Fruit fly (Drosophila melanogaster) whole organism, embryonic: ENCODE data around the gene COX7AL.

Experiments used
- Abd-B ChIP-seq: fragments of 200-800 bp; sonication (Bioruptor generic); optimal IDR thresholded peaks from 2 replicates; lab custom pipeline; 2018; ENCODE audit warnings: missing biosample characterization, mild to moderate bottlenecking, missing genetic modification characterization, moderate library complexity
- Atf-2 ChIP-seq: fragments of 200-800 bp; sonication (Bioruptor generic); optimal IDR thresholded peaks from 2 replicates; lab custom pipeline; 2016; ENCODE audit warnings: missing biosample characterization, missing genetic modification characterization
- CG10209 ChIP-seq: fragments of 200-800 bp; sonication (Bioruptor generic); optimal IDR thresholded peaks from 3 replicates; lab custom pipeline; 2017; ENCODE audit warnings: missing biosample characterization, mild to moderate bottlenecking, missing genetic modification characterization, missing genetic modification reagents
- CG11085 ChIP-seq: fragments of 200-800 bp; sonication (Bioruptor generic); IDR thresholded peaks from 2 replicates; pipeline ENCODE4 v1.3.6; 2022; ENCODE audit warnings: missing biosample characterization, missing genetic modification characterization
- CG12942 ChIP-seq: fragments of 200-800 bp; sonication (Bioruptor generic); optimal IDR thresholded peaks from 3 replicates; lab custom pipeline; 2016; ENCODE audit warnings: missing biosample characterization, missing genetic modification characterization
- CG13287 ChIP-seq: fragments of 200-800 bp; sonication (Bioruptor generic); IDR thresholded peaks from 2 replicates; pipeline ENCODE4 v1.3.6; 2022; ENCODE audit warnings: missing biosample characterization, missing genetic modification characterization; ENCODE audit not compliant: partially characterized antibody
- CG13624 ChIP-seq: fragments of 200-800 bp; sonication (Bioruptor generic); optimal IDR thresholded peaks from 2 replicates; lab custom pipeline; 2016; ENCODE audit warnings: missing biosample characterization, missing genetic modification characterization
- CG13894 ChIP-seq: fragments of 200-800 bp; sonication (Bioruptor generic); optimal IDR thresholded peaks from 3 replicates; lab custom pipeline; 2018; ENCODE audit warnings: missing biosample characterization, mild to moderate bottlenecking, missing genetic modification characterization, moderate library complexity
- CG18764 ChIP-seq: fragments of 200-800 bp; sonication (Bioruptor generic); optimal IDR thresholded peaks from 3 replicates; lab custom pipeline; 2016; ENCODE audit warnings: missing biosample characterization, missing genetic modification characterization
- CG43689 ChIP-seq: fragments of 200-800 bp; sonication (Bioruptor generic); IDR thresholded peaks from 2 replicates; pipeline ENCODE4 v1.3.6; 2022; ENCODE audit warnings: missing biosample characterization, missing genetic modification characterization
- CG4424 ChIP-seq: fragments of 200-800 bp; sonication (Bioruptor generic); optimal IDR thresholded peaks from 3 replicates; lab custom pipeline; 2016; ENCODE audit warnings: missing biosample characterization, missing genetic modification characterization
- CG4730 ChIP-seq: fragments of 200-800 bp; sonication (Bioruptor generic); IDR thresholded peaks from 2 replicates; pipeline ENCODE4 v1.3.6; 2022; ENCODE audit warnings: missing biosample characterization, missing genetic modification characterization
- CG5180 ChIP-seq: fragments of 200-800 bp; sonication (Bioruptor generic); optimal IDR thresholded peaks from 3 replicates; lab custom pipeline; 2017; ENCODE audit warnings: missing biosample characterization, missing genetic modification characterization, mild to moderate bottlenecking, moderate library complexity, missing genetic modification reagents
- CG5245 ChIP-seq: fragments of 200-800 bp; sonication (Bioruptor generic); optimal IDR thresholded peaks from 3 replicates; lab custom pipeline; 2016; ENCODE audit warnings: missing biosample characterization, missing genetic modification characterization
- CG7987 ChIP-seq: fragments of 200-800 bp; sonication (Bioruptor generic); optimal IDR thresholded peaks from 2 replicates; lab custom pipeline; 2018; ENCODE audit warnings: missing biosample characterization, mild to moderate bottlenecking, missing genetic modification characterization, moderate library complexity
- CG8388 ChIP-seq: fragments of 200-800 bp; sonication (Bioruptor generic); optimal IDR thresholded peaks from 2 replicates; lab custom pipeline; 2019; ENCODE audit warnings: missing biosample characterization, mild to moderate bottlenecking, missing genetic modification characterization, moderate library complexity
- CG9609 ChIP-seq: fragments of 200-800 bp; sonication (Bioruptor generic); optimal IDR thresholded peaks from 3 replicates; lab custom pipeline; 2016; ENCODE audit warnings: missing biosample characterization, missing genetic modification characterization
- CG9727 ChIP-seq: fragments of 200-800 bp; sonication (Bioruptor generic); optimal IDR thresholded peaks from 3 replicates; lab custom pipeline; 2017; ENCODE audit warnings: missing biosample characterization, mild to moderate bottlenecking, missing genetic modification characterization
- CG9817 ChIP-seq: fragments of 200-800 bp; sonication (Bioruptor generic); optimal IDR thresholded peaks from 2 replicates; lab custom pipeline; 2018; ENCODE audit warnings: missing biosample characterization, mild to moderate bottlenecking, missing genetic modification characterization, moderate library complexity
- Chrac-16 ChIP-seq: fragments of 200-800 bp; sonication (Bioruptor generic); optimal IDR thresholded peaks from 3 replicates; lab custom pipeline; 2016; ENCODE audit warnings: missing biosample characterization, missing genetic modification characterization
- D ChIP-seq, 2 experiments: fragments of 200-800 bp in 1 of 2; fragments of >200 bp in 1 of 2; sonication (Bioruptor generic) in 1 of 2; optimal IDR thresholded peaks; 2 replicates in 1 of 2; 3 replicates in 1 of 2; lab custom pipeline; 2017; ENCODE audit warnings: mild to moderate bottlenecking in 1 of 2, missing biosample characterization in 1 of 2, missing genetic modification characterization in 1 of 2, missing genetic modification reagents in 1 of 2
- Dfd ChIP-seq, 2 experiments: fragments of >200 bp; optimal IDR thresholded peaks; 2 replicates each; lab custom pipeline; 2017; ENCODE audit warnings: missing biosample characterization in 2 of 2, missing genetic modification characterization in 2 of 2
- Dref ChIP-seq: fragments of 200-800 bp; sonication (Bioruptor generic); IDR thresholded peaks from 2 replicates; pipeline ENCODE4 v1.3.6; 2022; ENCODE audit warnings: missing biosample characterization, missing genetic modification characterization
- Mrtf ChIP-seq: fragments of 200-800 bp; sonication (Bioruptor generic); IDR thresholded peaks from 3 replicates; pipeline ENCODE4 v1.3.6; 2022; ENCODE audit warnings: missing biosample characterization, missing genetic modification characterization
- Oli ChIP-seq: fragments of 200-800 bp; sonication (Bioruptor generic); optimal IDR thresholded peaks from 2 replicates; lab custom pipeline; 2018; ENCODE audit warnings: missing biosample characterization, mild to moderate bottlenecking, missing genetic modification characterization, moderate library complexity
- Optix ChIP-seq: fragments of 200-800 bp; sonication (Bioruptor generic); IDR thresholded peaks from 3 replicates; pipeline ENCODE4 v1.3.6; 2022; ENCODE audit warnings: missing biosample characterization, missing genetic modification characterization
- Spps ChIP-seq: fragments of 200-800 bp; sonication (Bioruptor generic); optimal IDR thresholded peaks from 2 replicates; lab custom pipeline; 2018; ENCODE audit warnings: missing biosample characterization, mild to moderate bottlenecking, missing genetic modification characterization
- Ssrp ChIP-seq: fragments of 200-800 bp; sonication (Bioruptor generic); optimal IDR thresholded peaks from 2 replicates; lab custom pipeline; 2018; ENCODE audit warnings: missing biosample characterization, mild to moderate bottlenecking, missing genetic modification characterization, moderate library complexity
- TFAM ChIP-seq: fragments of 200-800 bp; sonication (Bioruptor generic); optimal IDR thresholded peaks from 2 replicates; lab custom pipeline; 2017; ENCODE audit warnings: missing biosample characterization, missing genetic modification characterization, inconsistent platforms
- Xbp1 ChIP-seq: fragments of 200-800 bp; sonication (Bioruptor generic); optimal IDR thresholded peaks from 3 replicates; lab custom pipeline; 2016; ENCODE audit warnings: missing biosample characterization, mild to moderate bottlenecking, missing genetic modification characterization
- ac ChIP-seq: fragments of 200-800 bp; sonication (Bioruptor generic); optimal IDR thresholded peaks from 3 replicates; lab custom pipeline; 2017; ENCODE audit warnings: missing biosample characterization, mild to moderate bottlenecking, missing genetic modification characterization
- ara ChIP-seq: fragments of 200-800 bp; sonication (Bioruptor generic); IDR thresholded peaks from 2 replicates; pipeline ENCODE4 v1.3.6; 2022; ENCODE audit warnings: missing biosample characterization, missing genetic modification characterization
- bbx ChIP-seq: fragments of 200-800 bp; sonication (Bioruptor generic); IDR thresholded peaks from 2 replicates; pipeline ENCODE4 v1.3.6; 2022; ENCODE audit warnings: missing biosample characterization, missing genetic modification characterization; ENCODE audit not compliant: partially characterized antibody
- bsh ChIP-seq, 2 experiments: fragments of 200-800 bp; sonication (Bioruptor generic); optimal IDR thresholded peaks; 2 replicates each; lab custom pipeline; 2017 to 2018; ENCODE audit warnings: mild to moderate bottlenecking in 2 of 2, missing biosample characterization in 2 of 2, missing genetic modification characterization in 2 of 2, moderate library complexity in 1 of 2
- cg ChIP-seq: fragments of 200-800 bp; sonication (Bioruptor generic); optimal IDR thresholded peaks from 3 replicates; lab custom pipeline; 2019; ENCODE audit warnings: missing biosample characterization, mild to moderate bottlenecking, missing genetic modification characterization, moderate library complexity
- croc ChIP-seq: fragments of 200-800 bp; sonication (Bioruptor generic); conservative IDR thresholded peaks from 3 replicates; pipeline ENCODE4 v1.3.6; 2022; ENCODE audit warnings: missing biosample characterization, missing genetic modification characterization
- dmrt11E ChIP-seq: fragments of 200-800 bp; sonication (Bioruptor generic); optimal IDR thresholded peaks from 3 replicates; lab custom pipeline; 2018; ENCODE audit warnings: missing biosample characterization, mild to moderate bottlenecking, missing genetic modification characterization, moderate library complexity
- gsb-n ChIP-seq: fragments of 200-800 bp; sonication (Bioruptor generic); optimal IDR thresholded peaks from 3 replicates; lab custom pipeline; 2018; ENCODE audit warnings: missing biosample characterization, mild to moderate bottlenecking, missing genetic modification characterization
- lbe ChIP-seq: fragments of 200-800 bp; sonication (Bioruptor generic); optimal IDR thresholded peaks from 2 replicates; lab custom pipeline; 2016; ENCODE audit warnings: missing biosample characterization, mild to moderate bottlenecking, missing genetic modification characterization
- nau ChIP-seq: fragments of 200-800 bp; sonication (Bioruptor generic); optimal IDR thresholded peaks from 3 replicates; lab custom pipeline; 2017; ENCODE audit warnings: missing biosample characterization, mild to moderate bottlenecking, missing genetic modification characterization, missing genetic modification reagents
- nom ChIP-seq: fragments of 200-800 bp; sonication (Bioruptor generic); optimal IDR thresholded peaks from 2 replicates; lab custom pipeline; 2017; ENCODE audit warnings: missing biosample characterization, missing genetic modification characterization, mild to moderate bottlenecking, moderate library complexity, missing genetic modification reagents
- otp ChIP-seq: fragments of 200-800 bp; sonication (Bioruptor generic); IDR thresholded peaks from 3 replicates; pipeline ENCODE4, ENCODE4 v1.3.6; 2022; ENCODE audit warnings: missing biosample characterization, missing genetic modification characterization
- pb ChIP-seq: fragments of 200-800 bp; sonication (Bioruptor generic); optimal IDR thresholded peaks from 3 replicates; lab custom pipeline; 2016; ENCODE audit warnings: missing biosample characterization, missing genetic modification characterization
- slou ChIP-seq: fragments of 200-800 bp; sonication (Bioruptor generic); optimal IDR thresholded peaks from 3 replicates; lab custom pipeline; 2016; ENCODE audit warnings: missing biosample characterization, missing genetic modification characterization
- tap ChIP-seq: fragments of 200-800 bp; optimal IDR thresholded peaks from 3 replicates; lab custom pipeline; 2019; ENCODE audit warnings: missing biosample characterization, mild to moderate bottlenecking, missing genetic modification characterization, moderate library complexity
- tgo ChIP-seq: fragments of 200-800 bp; sonication (Bioruptor generic); IDR thresholded peaks from 3 replicates; pipeline ENCODE4 v1.3.6; 2022; ENCODE audit warnings: missing biosample characterization, missing genetic modification characterization
- tna ChIP-seq: fragments of 200-800 bp; sonication (Bioruptor generic); IDR thresholded peaks from 2 replicates; pipeline ENCODE4 v1.3.6; 2022; ENCODE audit warnings: missing biosample characterization, missing genetic modification characterization; ENCODE audit not compliant: partially characterized antibody
- trem ChIP-seq: fragments of 200-800 bp; optimal IDR thresholded peaks from 3 replicates; lab custom pipeline; 2019; ENCODE audit warnings: missing biosample characterization, mild to moderate bottlenecking, missing genetic modification characterization, moderate library complexity
- usp ChIP-seq: fragments of >200 bp; optimal IDR thresholded peaks from 2 replicates; lab custom pipeline; 2017; ENCODE audit warnings: missing biosample characterization, missing genetic modification characterization
- yki ChIP-seq: fragments of >200 bp; optimal IDR thresholded peaks from 3 replicates; lab custom pipeline; 2018
- zfh2 ChIP-seq: fragments of 200-800 bp; sonication (Bioruptor generic); optimal IDR thresholded peaks from 2 replicates; lab custom pipeline; 2016; ENCODE audit warnings: missing biosample characterization, missing genetic modification characterization

Gene COX7AL

dm6 chr3R:8354458-8354857, 11.0 kb downstream of the COX7AL start (continued):
- TF ChIP-seq CG10209 (GFP tag; lab: Kevin White, UChicago): peak; percentile 32
- TF ChIP-seq Chrac-16 (GFP tag; lab: Kevin White, UChicago): peak; percentile 10
- no peak for TF ChIP-seq CG5245
- TF ChIP-seq CG12942 (GFP tag; lab: Kevin White, UChicago): no peak
- no peak for TF ChIP-seq dmrt11E (tag; lab: Kevin White, UChicago)
- TF ChIP-seq trem (tag; lab: Kevin White, UChicago): no peak
- TF ChIP-seq nau (GFP tag; lab: Kevin White, UChicago): no peak
- no peak; the same call in 2 of the 3 replicates for TF ChIP-seq otp
- no peak for TF ChIP-seq Dfd (GFP tag; optimal IDR thresholded peaks at IDR 0.05; lab: Kevin White, UChicago)
- TF ChIP-seq CG43689 (GFP tag; lab: Robert Waterston, UW): peak; percentile 43
- TF ChIP-seq Dref (GFP tag; lab: Robert Waterston, UW): no peak
- TF ChIP-seq CG18764: no peak
- TF ChIP-seq Xbp1 (GFP tag; lab: Kevin White, UChicago): peak; percentile 42
- peak; percentile 68 for TF ChIP-seq CG11085
- no peak for TF ChIP-seq Abd-B (GFP tag; lab: Kevin White, UChicago)
- TF ChIP-seq CG13287: no peak
- no peak for TF ChIP-seq croc (GFP tag; lab: Robert Waterston, UW)
- peak; percentile 19 for TF ChIP-seq CG8388
- TF ChIP-seq D (optimal IDR thresholded peaks at IDR 0.05; lab: Kevin White, UChicago): no peak
- TF ChIP-seq D (GFP tag; optimal IDR thresholded peaks at IDR 0.05; lab: Kevin White, UChicago): no peak
- TF ChIP-seq ac (GFP tag; lab: Kevin White, UChicago): no peak
- TF ChIP-seq bsh (GFP tag; optimal IDR thresholded peaks at IDR 0.05; lab: Kevin White, UChicago): peak in 1 of 2 experiments; percentile 55
- TF ChIP-seq tna (GFP tag; lab: Robert Waterston, UW): no peak
- peak; percentile 47 for TF ChIP-seq CG4730 (GFP tag; lab: Robert Waterston, UW)
- TF ChIP-seq nom (GFP tag; lab: Kevin White, UChicago): no peak
- no peak for TF ChIP-seq Spps
- TF ChIP-seq cg: no peak
- no peak for TF ChIP-seq Atf-2 (GFP tag; lab: Kevin White, UChicago)
- TF ChIP-seq CG5180: no peak
- no peak for TF ChIP-seq CG9609 (GFP tag; lab: Kevin White, UChicago)
- TF ChIP-seq CG4424 (GFP tag; lab: Kevin White, UChicago): peak; percentile 21
- TF ChIP-seq Oli (tag; lab: Kevin White, UChicago): peak; percentile 52
- no peak for TF ChIP-seq CG13894
- TF ChIP-seq ara (GFP tag; lab: Robert Waterston, UW): peak; percentile 23; the same call in 1 of the 2 replicates
- no peak for TF ChIP-seq zfh2 (GFP tag; lab: Kevin White, UChicago)
- TF ChIP-seq usp (GFP tag; lab: Kevin White, UChicago): no peak
- TF ChIP-seq Mrtf (GFP tag; lab: Robert Waterston, UW): no peak
- TF ChIP-seq Ssrp (tag; lab: Kevin White, UChicago): peak; percentile 34
- TF ChIP-seq pb: no peak
- peak; percentile 66 for TF ChIP-seq CG9817 (tag; lab: Kevin White, UChicago)
- TF ChIP-seq CG7987 (GFP tag; lab: Kevin White, UChicago): no peak
- TF ChIP-seq TFAM: no peak
- no peak for TF ChIP-seq bbx
- TF ChIP-seq CG13624: no peak
- no peak for TF ChIP-seq Optix
- TF ChIP-seq CG9727: peak; percentile 27
- peak; percentile 1 for TF ChIP-seq gsb-n (tag; lab: Kevin White, UChicago)
- TF ChIP-seq slou: no peak
- peak; percentile 73; the same call in 2 of the 3 replicates for TF ChIP-seq tgo
- peak; percentile 35 for TF ChIP-seq tap
- no peak for TF ChIP-seq yki
- TF ChIP-seq lbe (GFP tag; lab: Kevin White, UChicago): peak; percentile 62
